Fruit fly (Drosophila melanogaster): ENCODE measurements around the gene Elo68beta.

dm6 chr3L:11123598-11124284 lies 22.2 kb upstream of the Elo68beta start:
- TF ChIP-seq Pif1B (GFP tag; optimal IDR thresholded peaks at IDR 0.05) (no peak), CG8301 (tag; optimal IDR thresholded peaks at IDR 0.05) (no peak), CG8159 (tag; optimal IDR thresholded peaks at IDR 0.05) (no peak), CG32121 (GFP tag; IDR thresholded peaks at IDR 0.05) (no peak), CG17806 (tag; optimal IDR thresholded peaks at IDR 0.05) (no peak)
